Fruit fly (Drosophila melanogaster) whole organism, prepupa: ENCODE measurements around the gene Cad86C.

Source experiments
- CG10631 ChIP-seq: fragments of 200-800 bp; sonication (Bioruptor generic); optimal IDR thresholded peaks from 2 replicates; lab custom pipeline; 2016; ENCODE audit warnings: missing biosample characterization, missing genetic modification characterization
- CG11294 ChIP-seq: fragments of 200-800 bp; sonication (Bioruptor generic); IDR thresholded peaks from 2 replicates; pipeline ENCODE4 v1.3.6; 2022; ENCODE audit warnings: missing biosample characterization, missing genetic modification characterization
- CG11762 ChIP-seq: fragments of 200-800 bp; sonication (Bioruptor generic); optimal IDR thresholded peaks from 3 replicates; lab custom pipeline; 2016; ENCODE audit warnings: missing biosample characterization, missing genetic modification characterization; ENCODE audit not compliant: insufficient read depth
- CG11902 ChIP-seq: fragments of 200-800 bp; sonication (Bioruptor generic); optimal IDR thresholded peaks from 3 replicates; lab custom pipeline; 2016; ENCODE audit warnings: missing biosample characterization, missing genetic modification characterization
- CG15336 ChIP-seq: fragments of 200-800 bp; sonication (Bioruptor generic); IDR thresholded peaks from 2 replicates; pipeline ENCODE4 v1.3.6; 2022; ENCODE audit warnings: missing biosample characterization, missing genetic modification characterization
- CG1621 ChIP-seq: fragments of 200-800 bp; sonication (Bioruptor generic); optimal IDR thresholded peaks from 3 replicates; lab custom pipeline; 2018; ENCODE audit warnings: missing biosample characterization, mild to moderate bottlenecking, missing genetic modification characterization
- CG16779 ChIP-seq: fragments of 200-800 bp; sonication (Bioruptor generic); optimal IDR thresholded peaks from 3 replicates; lab custom pipeline; 2017; ENCODE audit warnings: missing biosample characterization, mild to moderate bottlenecking, missing genetic modification characterization
- CG3032 ChIP-seq: fragments of 200-800 bp; optimal IDR thresholded peaks from 2 replicates; lab custom pipeline; 2019; ENCODE audit warnings: missing biosample characterization, mild to moderate bottlenecking, missing genetic modification characterization, moderate library complexity
- CG31627 ChIP-seq: fragments of 200-800 bp; sonication (Bioruptor generic); optimal IDR thresholded peaks from 3 replicates; lab custom pipeline; 2016; ENCODE audit warnings: missing biosample characterization, missing genetic modification characterization
- CG34406 ChIP-seq: fragments of 200-800 bp; sonication (Bioruptor generic); optimal IDR thresholded peaks from 3 replicates; lab custom pipeline; 2016; ENCODE audit warnings: missing biosample characterization, missing genetic modification characterization
- CG3919 ChIP-seq: fragments of 200-800 bp; sonication (Bioruptor generic); optimal IDR thresholded peaks from 3 replicates; lab custom pipeline; 2016; ENCODE audit warnings: missing biosample characterization, missing genetic modification characterization
- CG6163 ChIP-seq: fragments of 200-800 bp; sonication (Bioruptor generic); IDR thresholded peaks from 3 replicates; pipeline ENCODE4 v1.3.6; 2022; ENCODE audit warnings: missing biosample characterization, missing genetic modification characterization
- CG6276 ChIP-seq: fragments of 200-800 bp; sonication (Bioruptor generic); optimal IDR thresholded peaks from 2 replicates; lab custom pipeline; 2017; ENCODE audit warnings: missing biosample characterization, mild to moderate bottlenecking, missing genetic modification characterization
- CG6792 ChIP-seq: fragments of 200-800 bp; sonication (Bioruptor generic); optimal IDR thresholded peaks from 3 replicates; lab custom pipeline; 2016; ENCODE audit warnings: missing biosample characterization, missing genetic modification characterization
- CG6854 ChIP-seq: fragments of 200-800 bp; sonication (Bioruptor generic); optimal IDR thresholded peaks from 2 replicates; lab custom pipeline; 2017; ENCODE audit warnings: missing biosample characterization, mild to moderate bottlenecking, missing genetic modification characterization
- CG7368 ChIP-seq: fragments of 200-800 bp; sonication (Bioruptor generic); optimal IDR thresholded peaks from 3 replicates; lab custom pipeline; 2016; ENCODE audit warnings: missing biosample characterization, missing genetic modification characterization
- CG8119 ChIP-seq: fragments of 200-800 bp; sonication (Bioruptor generic); IDR thresholded peaks from 3 replicates; pipeline ENCODE4 v1.3.6; 2022; ENCODE audit warnings: missing biosample characterization, missing genetic modification characterization
- CG8319 ChIP-seq: fragments of 200-800 bp; sonication (Bioruptor generic); optimal IDR thresholded peaks from 3 replicates; lab custom pipeline; 2016; ENCODE audit warnings: missing biosample characterization, missing genetic modification characterization
- CG9139 ChIP-seq: fragments of 200-800 bp; sonication (Bioruptor generic); optimal IDR thresholded peaks from 3 replicates; lab custom pipeline; 2017; ENCODE audit warnings: missing biosample characterization, mild to moderate bottlenecking, missing genetic modification characterization
- Eip75B ChIP-seq: fragments of 200-800 bp; sonication (Bioruptor generic); optimal IDR thresholded peaks from 3 replicates; lab custom pipeline; 2016; ENCODE audit warnings: missing biosample characterization, missing genetic modification characterization
- Eip78C ChIP-seq: fragments of 200-800 bp; sonication (Bioruptor generic); peaks from one replicate; lab custom pipeline; 2016; ENCODE audit warnings: missing biosample characterization, missing genetic modification characterization
- Eip93F ChIP-seq: fragments of 200-800 bp; sonication (Bioruptor generic); optimal IDR thresholded peaks from 2 replicates; lab custom pipeline; 2016; ENCODE audit warnings: missing biosample characterization, mild to moderate bottlenecking, missing genetic modification characterization
- Ets21C ChIP-seq: fragments of 200-800 bp; sonication (Bioruptor generic); optimal IDR thresholded peaks from 3 replicates; lab custom pipeline; 2016; ENCODE audit warnings: missing biosample characterization, missing genetic modification characterization
- Ets96B ChIP-seq: fragments of 200-800 bp; optimal IDR thresholded peaks from 2 replicates; lab custom pipeline; 2019; ENCODE audit warnings: missing biosample characterization, mild to moderate bottlenecking, missing genetic modification characterization, moderate library complexity
- Gug ChIP-seq: fragments of 200-800 bp; sonication (Bioruptor generic); IDR thresholded peaks from 2 replicates; pipeline ENCODE4 v1.3.6; 2022; ENCODE audit warnings: missing biosample characterization, missing genetic modification characterization
- Hr38 ChIP-seq: sonication (Bioruptor generic); optimal IDR thresholded peaks from 2 replicates; lab custom pipeline; 2016; ENCODE audit warnings: missing biosample characterization, missing genetic modification characterization
- Hr39 ChIP-seq: fragments of 200-800 bp; sonication (Bioruptor generic); optimal IDR thresholded peaks from 2 replicates; lab custom pipeline; 2016; ENCODE audit warnings: missing biosample characterization, missing genetic modification characterization
- OdsH ChIP-seq: fragments of 200-800 bp; sonication (Bioruptor generic); optimal IDR thresholded peaks from 3 replicates; lab custom pipeline; 2016; ENCODE audit warnings: missing biosample characterization, missing genetic modification characterization
- Sox15 ChIP-seq: fragments of 200-800 bp; sonication (Bioruptor generic); optimal IDR thresholded peaks from 3 replicates; lab custom pipeline; 2016; ENCODE audit warnings: missing biosample characterization, missing genetic modification characterization
- achi ChIP-seq: fragments of 200-800 bp; sonication (Bioruptor generic); optimal IDR thresholded peaks from 3 replicates; lab custom pipeline; 2016; ENCODE audit warnings: missing biosample characterization, missing genetic modification characterization
- acj6 ChIP-seq: fragments of 200-800 bp; sonication (Bioruptor generic); optimal IDR thresholded peaks from 3 replicates; lab custom pipeline; 2016; ENCODE audit warnings: missing biosample characterization, missing genetic modification characterization
- cyc ChIP-seq: fragments of 200-800 bp; sonication (Bioruptor generic); optimal IDR thresholded peaks from 3 replicates; lab custom pipeline; 2016; ENCODE audit warnings: missing biosample characterization, missing genetic modification characterization
- dsx ChIP-seq: fragments of 200-800 bp; optimal IDR thresholded peaks from 3 replicates; lab custom pipeline; 2019; ENCODE audit warnings: missing biosample characterization, mild to moderate bottlenecking, missing genetic modification characterization, moderate library complexity; ENCODE audit not compliant: poor library complexity, severe bottlenecking
- esn ChIP-seq: fragments of 200-800 bp; sonication (Bioruptor generic); optimal IDR thresholded peaks from 2 replicates; lab custom pipeline; 2016; ENCODE audit warnings: missing biosample characterization, mild to moderate bottlenecking, missing genetic modification characterization, moderate library complexity
- fd59A ChIP-seq: fragments of 200-800 bp; sonication (Bioruptor generic); optimal IDR thresholded peaks from 2 replicates; lab custom pipeline; 2017; ENCODE audit warnings: missing biosample characterization, mild to moderate bottlenecking, missing genetic modification characterization, missing genetic modification reagents
- fd85E ChIP-seq: fragments of 200-800 bp; sonication (Bioruptor generic); optimal IDR thresholded peaks from 3 replicates; lab custom pipeline; 2016; ENCODE audit warnings: missing biosample characterization, missing genetic modification characterization
- fkh ChIP-seq: fragments of 200-800 bp; sonication (Bioruptor generic); optimal IDR thresholded peaks from 3 replicates; lab custom pipeline; 2017; ENCODE audit warnings: missing biosample characterization, mild to moderate bottlenecking, missing genetic modification characterization, moderate library complexity
- pdm3 ChIP-seq: fragments of 200-800 bp; sonication (Bioruptor generic); optimal IDR thresholded peaks from 3 replicates; lab custom pipeline; 2016; ENCODE audit warnings: missing biosample characterization, missing genetic modification characterization
- salr ChIP-seq, 2 experiments: fragments of 200-800 bp; sonication (Bioruptor generic); optimal IDR thresholded peaks; 3 replicates each; lab custom pipeline; 2016 to 2018; ENCODE audit warnings: missing biosample characterization in 2 of 2, missing genetic modification characterization in 2 of 2, mild to moderate bottlenecking in 1 of 2
- spab ChIP-seq: fragments of 200-800 bp; sonication (Bioruptor generic); optimal IDR thresholded peaks from 2 replicates; lab custom pipeline; 2017; ENCODE audit warnings: missing biosample characterization, mild to moderate bottlenecking, missing genetic modification characterization, missing genetic modification reagents
- ss ChIP-seq, 2 experiments: fragments of 200-800 bp; sonication (Bioruptor generic); optimal IDR thresholded peaks; 2 replicates in 1 of 2; 3 replicates in 1 of 2; lab custom pipeline; 2017 to 2018; ENCODE audit warnings: mild to moderate bottlenecking in 2 of 2, missing biosample characterization in 2 of 2, missing genetic modification characterization in 2 of 2, moderate library complexity in 1 of 2
- topi ChIP-seq: fragments of 200-800 bp; sonication (Bioruptor generic); optimal IDR thresholded peaks from 3 replicates; lab custom pipeline; 2016; ENCODE audit warnings: missing biosample characterization, missing genetic modification characterization
- vri ChIP-seq: fragments of 200-800 bp; sonication (Bioruptor generic); optimal IDR thresholded peaks from 3 replicates; lab custom pipeline; 2016; ENCODE audit warnings: missing biosample characterization, mild to moderate bottlenecking, missing genetic modification characterization

Cad86C gene

DNA sequence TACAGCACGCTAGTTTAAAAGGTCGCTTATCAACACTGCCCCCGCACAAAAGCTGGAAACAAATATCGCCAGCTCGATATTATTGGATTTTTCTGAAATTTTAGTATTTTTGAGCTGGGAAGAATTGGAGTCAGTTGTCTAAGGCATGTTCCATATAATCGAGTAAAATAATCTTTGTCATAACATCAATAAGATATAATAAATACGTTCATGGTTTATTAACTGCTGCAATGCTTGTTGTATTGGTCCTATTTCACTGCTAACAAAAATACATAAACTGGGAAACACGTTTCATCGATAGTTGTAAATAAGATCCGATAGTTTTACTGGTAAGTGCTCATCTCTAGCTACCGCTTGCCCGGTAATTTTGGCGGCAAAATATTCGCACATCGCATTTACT lies 38.7 kb upstream of the Cad86C start, which contains the start of the genes Art1 and Mcm5 (continued):
- no peak for TF ChIP-seq CG9139 (GFP tag; lab: Kevin White, UChicago)
- peak; percentile 40 for TF ChIP-seq Ets21C
- no peak for TF ChIP-seq ss (GFP tag; optimal IDR thresholded peaks at IDR 0.05; lab: Kevin White, UChicago)
- TF ChIP-seq CG11294 (GFP tag; lab: Robert Waterston, UW), result no peak
- TF ChIP-seq CG6854, result no peak
- TF ChIP-seq acj6, result no peak
- TF ChIP-seq CG1621, result no peak
- TF ChIP-seq Hr39, result peak; percentile 53
- TF ChIP-seq cyc, result peak; percentile 46
- TF ChIP-seq Ets96B (tag; lab: Kevin White, UChicago), result no peak
- TF ChIP-seq topi (GFP tag; lab: Kevin White, UChicago), result peak; percentile 49
- peak; percentile 60 for TF ChIP-seq CG31627 (GFP tag; lab: Kevin White, UChicago)
- peak; percentile 58 for TF ChIP-seq esn (GFP tag; lab: Kevin White, UChicago)
- TF ChIP-seq CG15336 (GFP tag; lab: Robert Waterston, UW), result no peak
- TF ChIP-seq CG11762 (GFP tag; lab: Kevin White, UChicago), result no peak
- no peak for TF ChIP-seq Sox15 (GFP tag; lab: Kevin White, UChicago)
- no peak for TF ChIP-seq Eip75B
- no peak for TF ChIP-seq CG3919 (GFP tag; lab: Kevin White, UChicago)
- TF ChIP-seq achi (GFP tag; lab: Kevin White, UChicago), result no peak
- TF ChIP-seq CG8119 (GFP tag; lab: Robert Waterston, UW), result no peak
- no peak for TF ChIP-seq Eip93F (GFP tag; lab: Kevin White, UChicago)
- TF ChIP-seq CG6276 (GFP tag; lab: Kevin White, UChicago), result no peak
- no peak for TF ChIP-seq Gug (GFP tag; lab: Robert Waterston, UW)
- TF ChIP-seq CG6792 (GFP tag; lab: Kevin White, UChicago), result no peak
- no peak for TF ChIP-seq fkh (GFP tag; lab: Kevin White, UChicago)
- TF ChIP-seq spab (GFP tag; lab: Kevin White, UChicago), result no peak
- no peak for TF ChIP-seq fd59A
- no peak for TF ChIP-seq fd85E
- no peak for TF ChIP-seq salr (GFP tag; optimal IDR thresholded peaks at IDR 0.05; lab: Kevin White, UChicago)
- no peak for TF ChIP-seq CG34406 (GFP tag; lab: Kevin White, UChicago)
- TF ChIP-seq pdm3 (GFP tag; lab: Kevin White, UChicago), result peak; percentile 20
- peak; percentile 50 for TF ChIP-seq CG10631 (GFP tag; lab: Kevin White, UChicago)
- peak; percentile 48 for TF ChIP-seq CG3032 (tag; lab: Kevin White, UChicago)
- no peak for TF ChIP-seq CG6163 (GFP tag; lab: Robert Waterston, UW)
- no peak for TF ChIP-seq Hr38 (GFP tag; lab: Kevin White, UChicago)

DNA sequence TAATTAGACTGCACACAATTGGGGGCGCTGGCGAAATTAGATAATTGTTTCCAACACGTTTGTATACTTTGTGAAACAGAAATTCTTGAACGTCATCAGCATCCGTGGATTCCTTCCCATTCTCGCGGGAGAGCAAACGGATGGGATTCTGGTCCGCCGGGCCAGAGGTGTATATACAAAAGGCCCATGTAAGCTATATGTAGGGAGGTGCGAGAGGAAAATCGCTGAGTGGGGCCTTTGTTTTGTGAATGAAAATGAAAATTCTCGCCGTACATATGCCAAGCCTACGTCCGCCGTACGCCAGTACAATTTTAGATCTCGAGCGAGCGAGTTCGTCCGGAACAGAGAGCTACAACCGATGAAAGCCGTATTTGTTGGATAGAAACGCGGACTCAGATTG lies 34.3 kb upstream of the Cad86C start, which contains the start of gene CG14687:
TSS of gene CG14687 (plus strand) at position 301 of the 400 bp plus-strand sequence.
- TF ChIP-seq OdsH, result no peak
- TF ChIP-seq vri (GFP tag; lab: Kevin White, UChicago), result no peak
- no peak for TF ChIP-seq Eip93F (GFP tag; lab: Kevin White, UChicago)
- TF ChIP-seq CG6854, result no peak
- no peak for TF ChIP-seq dsx (GFP tag; lab: Kevin White, UChicago)
- TF ChIP-seq Ets21C, result no peak
- no peak for TF ChIP-seq CG10631 (GFP tag; lab: Kevin White, UChicago)
- no peak for TF ChIP-seq CG8319 (GFP tag; lab: Kevin White, UChicago)

DNA sequence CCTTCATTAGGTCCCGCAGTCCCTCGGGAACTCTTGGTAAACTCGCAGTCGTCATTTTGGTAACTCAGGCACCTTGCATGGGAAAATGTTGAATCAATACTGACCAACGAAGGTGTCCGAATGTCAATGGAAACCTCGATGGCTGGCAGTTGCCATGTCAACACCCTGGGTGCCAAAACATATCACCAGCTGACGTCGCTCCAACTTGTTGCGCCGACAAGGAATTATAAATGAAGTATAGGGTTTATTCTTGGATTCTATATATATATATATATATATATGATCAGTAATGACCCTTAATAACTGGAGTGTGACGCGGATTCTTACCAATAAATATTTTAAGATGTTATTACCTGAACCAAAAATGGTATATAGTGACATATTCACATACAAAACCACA lies 23.0 kb upstream of the Cad86C start, which contains the start of gene CG14692:
TSS of gene CG14692 (minus strand) at position 101 of the 400 bp plus-strand sequence.
- TF ChIP-seq CG3032 (tag; lab: Kevin White, UChicago) (no peak), esn (GFP tag; lab: Kevin White, UChicago) (no peak), CG7368 (no peak), CG11902 (no peak), dsx (GFP tag; lab: Kevin White, UChicago) (no peak), CG16779 (tag; lab: Kevin White, UChicago) (no peak), fkh (GFP tag; lab: Kevin White, UChicago) (no peak), CG6792 (GFP tag; lab: Kevin White, UChicago) (no peak), Eip93F (GFP tag; lab: Kevin White, UChicago) (no peak), Hr38 (GFP tag; lab: Kevin White, UChicago) (no peak), spab (GFP tag; lab: Kevin White, UChicago) (no peak), pdm3 (GFP tag; lab: Kevin White, UChicago) (no peak), CG11762 (GFP tag; lab: Kevin White, UChicago) (no peak), Eip78C (no peak), OdsH (no peak), CG6854 (no peak), ss (GFP tag; optimal IDR thresholded peaks at IDR 0.05; lab: Kevin White, UChicago) (no peak), Gug (GFP tag; lab: Robert Waterston, UW) (no peak)
